Fruit fly (Drosophila melanogaster): ENCODE data around the gene CG42571.

- TF ChIP-seq CG8478 (optimal IDR thresholded peaks at IDR 0.05), result no peak
- no peak for TF ChIP-seq CTCF (optimal IDR thresholded peaks at IDR 0.05)
Measured at dm6 chr3L:15684017-15684416, 32.2 kb upstream of the CG42571 start.

Measured in S2 (cell line).